Fruit fly (Drosophila melanogaster): Measurements from ENCODE around the gene CG14441.
A peak's percentile ranks its signal among the peaks of the same experiment; 100 is the strongest.

The CG14441 gene

DNA sequence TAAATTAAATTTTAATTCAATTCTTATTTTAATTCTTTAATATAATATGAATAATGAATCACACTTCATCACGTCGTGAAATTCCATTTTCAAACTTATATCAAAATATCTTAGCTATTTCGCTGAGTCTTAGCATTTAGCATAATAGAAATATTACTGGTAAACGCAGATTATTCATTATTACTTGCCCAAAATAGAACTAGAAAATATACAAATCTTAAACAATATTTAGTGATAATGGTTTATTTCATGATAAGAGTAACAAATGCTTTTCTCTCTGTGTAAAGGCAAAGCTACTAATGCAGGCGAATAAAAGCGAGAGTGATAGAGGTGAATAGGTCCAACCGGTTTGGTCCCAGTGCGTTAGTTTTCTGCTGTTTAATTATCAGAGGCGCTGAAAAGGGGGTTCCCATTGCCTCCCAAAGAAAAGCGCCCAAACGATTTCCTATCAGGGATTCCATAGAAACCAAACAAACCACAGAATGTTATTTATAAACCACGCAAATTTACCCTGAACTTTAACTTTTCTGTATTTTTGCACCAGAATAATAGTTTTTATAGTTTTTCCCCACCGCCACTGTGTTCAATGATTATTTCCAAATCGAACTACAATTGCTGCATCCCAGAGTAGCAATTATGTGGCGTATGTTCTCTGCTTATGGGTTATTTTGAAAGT lies 36.3 kb upstream of the CG14441 start (continued):
- TF ChIP-seq B-H2 (GFP tag; optimal IDR thresholded peaks at IDR 0.05) (no peak), CG32772 (GFP tag; IDR thresholded peaks at IDR 0.05) (no peak), Abd-B (GFP tag; optimal IDR thresholded peaks at IDR 0.05) (peak; percentile 18), Dip2 (GFP tag; IDR thresholded peaks at IDR 0.05) (no peak), CG14050 (GFP tag; IDR thresholded peaks at IDR 0.05) (peak; percentile 32; the same call in 1 of the 3 replicates), CG30431 (GFP tag; optimal IDR thresholded peaks at IDR 0.05) (no peak), MBD-R2 (GFP tag; IDR thresholded peaks at IDR 0.05) (no peak), grn (GFP tag; optimal IDR thresholded peaks at IDR 0.05) (no peak), CG5953 (GFP tag; IDR thresholded peaks at IDR 0.05) (no peak), CG17186 (GFP tag; optimal IDR thresholded peaks at IDR 0.05) (no peak), CG33213 (GFP tag; optimal IDR thresholded peaks at IDR 0.05) (no peak), CG11085 (GFP tag; IDR thresholded peaks at IDR 0.05) (peak; percentile 12; the same call in 1 of the 2 replicates), CG3995 (GFP tag; optimal IDR thresholded peaks at IDR 0.05) (no peak), Doc3 (GFP tag; IDR thresholded peaks at IDR 0.05; ENCODE audit: partially characterized antibody) (no peak), fd102C (GFP tag; optimal IDR thresholded peaks at IDR 0.05) (no peak), zfh1 (GFP tag; IDR thresholded peaks at IDR 0.05) (no peak), Vsx1 (GFP tag; optimal IDR thresholded peaks at IDR 0.05) (no peak), CG7745 (tag; optimal IDR thresholded peaks at IDR 0.05) (no peak), CG9437 (GFP tag; optimal IDR thresholded peaks at IDR 0.05) (peak; percentile 4), E2f2 (GFP tag; IDR thresholded peaks at IDR 0.05) (no peak; the same call in 1 of the 2 replicates), nom (GFP tag; optimal IDR thresholded peaks at IDR 0.05) (no peak), hbn (GFP tag; IDR thresholded peaks at IDR 0.05; ENCODE audit: partially characterized antibody) (no peak), hth (optimal IDR thresholded peaks at IDR 0.05) (no peak), sim (GFP tag; IDR thresholded peaks at IDR 0.05) (no peak), CG6654 (GFP tag; optimal IDR thresholded peaks at IDR 0.05) (no peak), CG14014 (GFP tag; IDR thresholded peaks at IDR 0.05) (peak; percentile 56; the same call in 1 of the 2 replicates), CG7928 (GFP tag; optimal IDR thresholded peaks at IDR 0.05) (no peak), tin (GFP tag; optimal IDR thresholded peaks at IDR 0.05) (peak; percentile 11), CoRest (tag; optimal IDR thresholded peaks at IDR 0.05) (peak; percentile 25), wdn (GFP tag; IDR thresholded peaks at IDR 0.05) (peak; percentile 36; the same call in 1 of the 2 replicates), ERR (GFP tag; optimal IDR thresholded peaks at IDR 0.05) (no peak), CG1529 (GFP tag; optimal IDR thresholded peaks at IDR 0.05) (no peak), CG4328 (GFP tag; optimal IDR thresholded peaks at IDR 0.05) (no peak), pan (optimal IDR thresholded peaks at IDR 0.05) (no peak), pan (GFP tag; optimal IDR thresholded peaks at IDR 0.05 in 1 of 2, IDR thresholded peaks at IDR 0.05 in 1 of 2) (peak in 1 of 2 experiments; percentile 61), Blimp-1 (GFP tag; optimal IDR thresholded peaks at IDR 0.05) (peak; percentile 97), MESR4 (GFP tag; optimal IDR thresholded peaks at IDR 0.05) (no peak)

DNA sequence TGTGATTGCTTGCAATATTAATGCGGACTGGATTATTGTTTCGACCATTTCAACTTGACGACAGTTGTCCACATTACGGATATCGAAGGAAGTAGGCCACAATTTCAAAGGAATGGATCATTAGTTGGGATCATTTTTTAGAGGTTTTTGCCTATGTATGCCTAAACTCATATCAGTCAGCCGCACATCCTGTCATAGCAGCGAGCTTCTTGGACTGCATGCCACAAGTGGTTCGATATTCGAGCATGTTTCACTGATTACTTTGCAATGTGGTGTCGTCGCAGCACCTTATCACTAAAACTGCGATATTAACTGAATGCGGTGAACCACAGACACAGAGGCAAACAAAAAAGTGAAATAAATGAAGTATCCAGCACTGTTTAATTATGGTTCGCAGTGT lies 35.3 kb upstream of the CG14441 start:
- TF ChIP-seq CG18011 (GFP tag; optimal IDR thresholded peaks at IDR 0.05) (peak; percentile 92), org-1 (GFP tag; optimal IDR thresholded peaks at IDR 0.05) (no peak)

Measured in whole organism, embryonic.